Worm (Caenorhabditis elegans) whole organism, L4 larva: Measurements from ENCODE around the gene fbxa-133.

ENCODE experiments used
- F10B5.3 ChIP-seq: sonication (generic microtip); optimal IDR thresholded peaks from 2 replicates; lab custom pipeline; 2016; ENCODE audit warnings: mild to moderate bottlenecking, missing genetic modification characterization, missing compliant biosample characterization
- F37D6.2 ChIP-seq: sonication (generic microtip); optimal IDR thresholded peaks from 2 replicates; lab custom pipeline; 2016; ENCODE audit warnings: mild to moderate bottlenecking, missing genetic modification characterization, missing compliant biosample characterization
- Y105C5A.15 ChIP-seq: fragments of 200-800 bp; sonication (Bioruptor generic); IDR thresholded peaks from 2 replicates; pipeline ENCODE4 v1.3.6; 2022; ENCODE audit warnings: missing genetic modification characterization, missing compliant biosample characterization
- Y48G9A.11 ChIP-seq: fragments of 200-800 bp; sonication (Bioruptor generic); IDR thresholded peaks from 2 replicates; pipeline ENCODE4 v1.3.6; 2022; ENCODE audit warnings: missing genetic modification reagents, missing genetic modification characterization, missing compliant biosample characterization
- Y5F2A.4 ChIP-seq: fragments of 200-800 bp; sonication (Bioruptor generic); optimal IDR thresholded peaks from 2 replicates; lab custom pipeline; 2018; ENCODE audit warnings: mild to moderate bottlenecking, missing genetic modification characterization, missing compliant biosample characterization
- aly-2 ChIP-seq: sonication (generic microtip); optimal IDR thresholded peaks from 2 replicates; lab custom pipeline; 2018; ENCODE audit warnings: missing biosample characterization, missing genetic modification characterization
- ama-1 ChIP-seq: fragments of 150-350 bp; optimal IDR thresholded peaks from 2 replicates; lab custom pipeline; 2014; ENCODE audit warnings: inconsistent platforms, mixed read lengths
- ceh-28 ChIP-seq: fragments of 150-350 bp; optimal IDR thresholded peaks from 2 replicates; lab custom pipeline; 2014; ENCODE audit warnings: missing biosample characterization, missing genetic modification reagents, missing genetic modification characterization
- daf-16 ChIP-seq, 3 experiments: sonication (generic microtip); optimal IDR thresholded peaks; 2 replicates each; lab custom pipeline; 2016 to 2017; ENCODE audit warnings: missing genetic modification characterization in 3 of 3, missing genetic modification reagents in 3 of 3, mild to moderate bottlenecking in 2 of 3, missing compliant biosample characterization in 2 of 3, missing biosample characterization in 1 of 3, moderate library complexity in 1 of 3
- dmd-6 ChIP-seq: fragments of 200-800 bp; sonication (Bioruptor generic); IDR thresholded peaks from 2 replicates; pipeline ENCODE4 v1.3.6; 2022; ENCODE audit warnings: missing genetic modification reagents, missing genetic modification characterization, missing compliant biosample characterization
- dmd-9 ChIP-seq: fragments of 200-800 bp; sonication (Bioruptor generic); IDR thresholded peaks from 2 replicates; pipeline ENCODE4 v1.3.6; 2022; ENCODE audit warnings: missing genetic modification reagents, missing genetic modification characterization, missing compliant biosample characterization
- dve-1 ChIP-seq: sonication (generic microtip); optimal IDR thresholded peaks from 2 replicates; lab custom pipeline; 2017; ENCODE audit warnings: antibody characterized with exemption, mild to moderate bottlenecking, missing genetic modification characterization, missing compliant biosample characterization; ENCODE audit not compliant: insufficient read depth
- fos-1 ChIP-seq: fragments of 150-350 bp; optimal IDR thresholded peaks from 2 replicates; lab custom pipeline; 2014; ENCODE audit warnings: missing biosample characterization, missing genetic modification characterization
- gei-8 ChIP-seq: fragments of 200-800 bp; sonication (Bioruptor generic); optimal IDR thresholded peaks from 2 replicates; lab custom pipeline; 2018; ENCODE audit warnings: mild to moderate bottlenecking, missing genetic modification characterization, missing compliant biosample characterization
- hlh-11 ChIP-seq: fragments of 200-800 bp; sonication (Bioruptor generic); optimal IDR thresholded peaks from 2 replicates; lab custom pipeline; 2018; ENCODE audit warnings: mild to moderate bottlenecking, missing genetic modification characterization, missing compliant biosample characterization
- hmg-1.1 ChIP-seq: fragments of 200-800 bp; sonication (Bioruptor generic); IDR thresholded peaks from 2 replicates; pipeline ENCODE4 v1.3.6; 2022; ENCODE audit warnings: missing genetic modification reagents, missing genetic modification characterization, missing compliant biosample characterization
- jun-1 ChIP-seq: fragments of 150-350 bp; optimal IDR thresholded peaks from 2 replicates; lab custom pipeline; 2014; ENCODE audit warnings: missing biosample characterization, missing genetic modification reagents, missing genetic modification characterization
- lim-7 ChIP-seq: fragments of 200-800 bp; sonication (Bioruptor generic); IDR thresholded peaks from 2 replicates; pipeline ENCODE4 v1.3.6; 2022; ENCODE audit warnings: missing genetic modification characterization, missing compliant biosample characterization
- lin-15B ChIP-seq: fragments of 150-350 bp; sonication (generic microtip); optimal IDR thresholded peaks from 3 replicates; lab custom pipeline; 2014; ENCODE audit warnings: missing biosample characterization, missing genetic modification characterization
- lir-3 ChIP-seq: sonication (generic microtip); optimal IDR thresholded peaks from 2 replicates; lab custom pipeline; 2016; ENCODE audit warnings: mild to moderate bottlenecking, missing genetic modification characterization, missing compliant biosample characterization
- mdl-1 ChIP-seq, 2 experiments: fragments of 150-350 bp in 1 of 2; sonication (generic microtip) in 1 of 2; optimal IDR thresholded peaks; 2 replicates each; lab custom pipeline; 2014 to 2017; ENCODE audit warnings: missing biosample characterization in 2 of 2, missing genetic modification characterization in 2 of 2
- mep-1 ChIP-seq: fragments of 150-350 bp; sonication (generic microtip); optimal IDR thresholded peaks from 3 replicates; lab custom pipeline; 2014; ENCODE audit warnings: missing biosample characterization, missing genetic modification characterization
- mes-2 ChIP-seq: sonication (generic microtip); optimal IDR thresholded peaks from 2 replicates; lab custom pipeline; 2016; ENCODE audit warnings: missing genotype, mild to moderate bottlenecking, missing genetic modification characterization, missing compliant biosample characterization; ENCODE audit not compliant: poor library complexity, severe bottlenecking
- mxl-3 ChIP-seq: fragments of 200-800 bp; sonication (Bioruptor generic); optimal IDR thresholded peaks from 2 replicates; lab custom pipeline; 2018; ENCODE audit warnings: mild to moderate bottlenecking, missing genetic modification characterization, missing compliant biosample characterization
- nhr-10 ChIP-seq: fragments of 150-350 bp; optimal IDR thresholded peaks from 2 replicates; lab custom pipeline; 2014; ENCODE audit warnings: missing biosample characterization, missing genetic modification characterization
- nhr-102 ChIP-seq: sonication (generic microtip); optimal IDR thresholded peaks from 2 replicates; lab custom pipeline; 2016; ENCODE audit warnings: mild to moderate bottlenecking, missing genetic modification characterization, moderate library complexity, missing compliant biosample characterization
- nhr-11 ChIP-seq: fragments of 150-350 bp; optimal IDR thresholded peaks from 2 replicates; lab custom pipeline; 2014; ENCODE audit warnings: missing biosample characterization, missing genetic modification characterization
- nhr-25 ChIP-seq: sonication (generic microtip); optimal IDR thresholded peaks from 2 replicates; lab custom pipeline; 2017; ENCODE audit warnings: missing genetic modification characterization, mild to moderate bottlenecking, missing compliant biosample characterization, antibody characterized with exemption, moderate library complexity, borderline replicate concordance; ENCODE audit not compliant: insufficient read depth
- nhr-28 ChIP-seq: fragments of 150-350 bp; optimal IDR thresholded peaks from 2 replicates; lab custom pipeline; 2014; ENCODE audit warnings: missing biosample characterization, missing genetic modification characterization
- nhr-41 ChIP-seq: fragments of 200-800 bp; sonication (Bioruptor generic); IDR thresholded peaks from 2 replicates; pipeline ENCODE4 v1.3.6; 2022; ENCODE audit warnings: missing genetic modification reagents, missing genetic modification characterization, missing compliant biosample characterization
- nhr-6 ChIP-seq: fragments of 150-350 bp; optimal IDR thresholded peaks from 2 replicates; lab custom pipeline; 2014; ENCODE audit warnings: missing biosample characterization, missing genetic modification characterization
- pha-4 ChIP-seq, 2 experiments: fragments of 150-350 bp in 1 of 2; fragments of 200-800 bp in 1 of 2; sonication (Bioruptor generic) in 1 of 2; IDR thresholded peaks in 1 of 2; optimal IDR thresholded peaks in 1 of 2; 2 replicates each; pipeline versions ENCODE4 v1.3.6 to Lab custom; 2014 to 2022; ENCODE audit warnings: missing genetic modification characterization in 2 of 2, missing genetic modification reagents in 2 of 2, missing biosample characterization in 1 of 2, missing compliant biosample characterization in 1 of 2
- pqm-1 ChIP-seq: sonication (generic microtip); optimal IDR thresholded peaks from 2 replicates; lab custom pipeline; 2017; ENCODE audit warnings: missing biosample characterization, missing genetic modification characterization
- saeg-2 ChIP-seq: fragments of 200-800 bp; sonication (Bioruptor generic); IDR thresholded peaks from 2 replicates; pipeline ENCODE4 v1.3.6; 2022; ENCODE audit warnings: missing genetic modification reagents, missing genetic modification characterization, missing compliant biosample characterization
- set-16 ChIP-seq: fragments of 200-800 bp; sonication (Bioruptor generic); IDR thresholded peaks from 2 replicates; pipeline ENCODE4 v1.3.6; 2022; ENCODE audit warnings: missing genetic modification reagents, missing genetic modification characterization, missing compliant biosample characterization
- snpc-1.2 ChIP-seq: fragments of 200-800 bp; sonication (Bioruptor generic); IDR thresholded peaks from 2 replicates; pipeline ENCODE4 v1.3.6; 2022; ENCODE audit warnings: missing genetic modification reagents, missing genetic modification characterization, missing compliant biosample characterization
- tag-97 ChIP-seq: fragments of 200-800 bp; sonication (Bioruptor generic); IDR thresholded peaks from 2 replicates; pipeline ENCODE4 v1.3.6; 2022; ENCODE audit warnings: missing genetic modification characterization, missing compliant biosample characterization
- tra-1 ChIP-seq: fragments of 200-800 bp; sonication (Bioruptor generic); IDR thresholded peaks from 2 replicates; pipeline ENCODE4 v1.3.6; 2022; ENCODE audit warnings: missing genetic modification reagents, missing genetic modification characterization, missing compliant biosample characterization
- unc-130 ChIP-seq: sonication (generic microtip); optimal IDR thresholded peaks from 2 replicates; lab custom pipeline; 2016; ENCODE audit warnings: missing genetic modification reagents, missing genetic modification characterization, missing compliant biosample characterization
- unc-62 ChIP-seq, 3 experiments: fragments of 150-350 bp in 1 of 3; sonication (generic microtip); optimal IDR thresholded peaks in 2 of 3; peaks in 1 of 3; 1 replicate in 1 of 3; 2 replicates in 2 of 3; lab custom pipeline; 2014 to 2017; ENCODE audit warnings: missing biosample characterization in 3 of 3, missing genetic modification characterization in 3 of 3, missing genetic modification reagents in 3 of 3, missing genotype in 1 of 3
- vab-7 ChIP-seq: fragments of 200-800 bp; sonication (Bioruptor generic); IDR thresholded peaks from 2 replicates; pipeline ENCODE4 v1.3.6; 2022; ENCODE audit warnings: missing genetic modification reagents, missing genetic modification characterization, missing compliant biosample characterization

Gene fbxa-133

ce11 chrV:17548635-17549034 lies 36.0 kb upstream of the fbxa-133 start:
- TF ChIP-seq set-16 (GFP tag; lab: Robert Waterston, UW): peak; percentile 98
- no peak for TF ChIP-seq nhr-6 (tag; lab: Kevin White, UChicago)
- no peak for TF ChIP-seq vab-7
- no peak for TF ChIP-seq nhr-41 (GFP tag; lab: Robert Waterston, UW)
- TF ChIP-seq pha-4 (GFP tag; IDR thresholded peaks at IDR 0.05; lab: Robert Waterston, UW): peak; percentile 38; the same call in 1 of the 2 replicates
- no peak for TF ChIP-seq pha-4 (tag; optimal IDR thresholded peaks at IDR 0.05; lab: Kevin White, UChicago)

DNA sequence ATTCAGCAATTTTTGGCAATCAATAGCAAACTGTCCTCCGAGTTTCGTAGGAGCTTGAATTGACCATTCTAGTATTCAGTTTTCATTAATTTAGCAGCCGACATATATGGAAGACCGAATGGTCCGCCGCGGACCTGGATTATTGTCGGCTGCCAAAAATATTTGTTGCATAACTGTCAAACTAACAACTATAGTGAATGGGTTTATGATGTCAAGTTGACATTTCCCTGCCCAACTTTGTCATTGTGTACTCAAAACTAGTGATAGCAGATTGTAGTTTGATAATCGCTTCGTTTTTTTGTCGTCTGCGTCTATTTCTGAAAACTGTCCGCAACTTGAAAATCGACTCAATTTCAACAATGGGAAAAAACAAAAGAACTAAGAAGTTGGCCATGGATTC lies 35.2 kb upstream of the fbxa-133 start, which contains the start of gene fbxa-176:
Gene fbxa-176 (plus strand): TSS at position 314 of the 400 bp plus-strand sequence.
- TF ChIP-seq saeg-2 (no peak), mxl-3 (GFP tag; lab: Kevin White, UChicago) (no peak), ceh-28 (no peak), tra-1 (GFP tag; lab: Robert Waterston, UW) (no peak), Y48G9A.11 (no peak), F37D6.2 (tag; lab: Kevin White, UChicago) (no peak), hmg-1.1 (GFP tag; lab: Robert Waterston, UW) (no peak), jun-1 (no peak), hlh-11 (peak; percentile 26), nhr-25 (tag; lab: Kevin White, UChicago) (no peak), ama-1 (no peak), fos-1 (tag; lab: Kevin White, UChicago) (no peak), nhr-11 (no peak), dmd-6 (GFP tag; lab: Robert Waterston, UW) (peak; percentile 60), Y5F2A.4 (GFP tag; lab: Kevin White, UChicago) (no peak), dmd-9 (GFP tag; lab: Robert Waterston, UW) (no peak), mes-2 (tag; lab: Kevin White, UChicago) (no peak), dve-1 (tag; lab: Kevin White, UChicago) (peak; percentile 12), daf-16 (GFP tag; optimal IDR thresholded peaks at IDR 0.05; lab: Kevin White, UChicago) (no peak), daf-16 (tag; optimal IDR thresholded peaks at IDR 0.05; lab: Kevin White, UChicago) (peak; percentile 65), lim-7 (GFP tag; lab: Robert Waterston, UW) (no peak), nhr-102 (tag; lab: Kevin White, UChicago) (no peak), unc-130 (GFP tag; lab: Kevin White, UChicago) (no peak), lir-3 (tag; lab: Kevin White, UChicago) (no peak), unc-62 (GFP tag; optimal IDR thresholded peaks at IDR 0.05 in 1 of 2; lab: Kevin White, UChicago) (no peak), unc-62 (tag; optimal IDR thresholded peaks at IDR 0.05; lab: Kevin White, UChicago) (no peak), set-16 (GFP tag; lab: Robert Waterston, UW) (no peak), tag-97 (GFP tag; lab: Robert Waterston, UW) (no peak), gei-8 (GFP tag; lab: Kevin White, UChicago) (no peak), mdl-1 (tag; optimal IDR thresholded peaks at IDR 0.05; lab: Kevin White, UChicago) (no peak), nhr-28 (tag; lab: Kevin White, UChicago) (no peak), lin-15B (tag; lab: Kevin White, UChicago) (no peak), snpc-1.2 (GFP tag; lab: Robert Waterston, UW) (no peak), nhr-10 (tag; lab: Kevin White, UChicago) (no peak), vab-7 (no peak), Y105C5A.15 (GFP tag; lab: Robert Waterston, UW) (no peak), mep-1 (no peak), aly-2 (tag; lab: Kevin White, UChicago) (no peak), F10B5.3 (tag; lab: Kevin White, UChicago) (no peak), pqm-1 (tag; lab: Kevin White, UChicago) (peak; percentile 32)
